Worm (Caenorhabditis elegans) whole organism, mixed stage, embryonic: ENCODE data around the gene C49F5.7.

Source experiments
- ces-1 ChIP-seq: fragments of 150-350 bp; optimal IDR thresholded peaks from 2 replicates; lab custom pipeline; 2014; ENCODE audit warnings: missing biosample characterization, missing genetic modification reagents, missing genetic modification characterization
- elt-3 ChIP-seq: fragments of 150-350 bp; optimal IDR thresholded peaks from 2 replicates; lab custom pipeline; 2014; ENCODE audit warnings: missing biosample characterization, missing genetic modification characterization
- flh-1 ChIP-seq: fragments of 200-800 bp; sonication (Bioruptor generic); optimal IDR thresholded peaks from 2 replicates; lab custom pipeline; 2018; ENCODE audit warnings: mild to moderate bottlenecking, missing genetic modification characterization, moderate library complexity, missing compliant biosample characterization
- ham-2 ChIP-seq: fragments of 200-800 bp; sonication (Bioruptor generic); optimal IDR thresholded peaks from 2 replicates; lab custom pipeline; 2018; ENCODE audit warnings: mild to moderate bottlenecking, missing genetic modification characterization, missing compliant biosample characterization
- lin-13 ChIP-seq: fragments of 150-350 bp; optimal IDR thresholded peaks from 2 replicates; lab custom pipeline; 2014; ENCODE audit warnings: missing biosample characterization, missing genetic modification characterization
- mep-1 ChIP-seq: fragments of 150-350 bp; optimal IDR thresholded peaks from 2 replicates; lab custom pipeline; 2017; ENCODE audit warnings: missing biosample characterization, missing genetic modification reagents, missing genetic modification characterization, inconsistent platforms
- nhr-237 ChIP-seq: fragments of 150-350 bp; optimal IDR thresholded peaks from 2 replicates; lab custom pipeline; 2014; ENCODE audit warnings: missing biosample characterization, missing genetic modification characterization
- nhr-76 ChIP-seq: sonication (generic microtip); optimal IDR thresholded peaks from 2 replicates; lab custom pipeline; 2017; ENCODE audit warnings: missing biosample characterization, missing genetic modification characterization
- pha-4 ChIP-seq: fragments of 150-350 bp; optimal IDR thresholded peaks from 2 replicates; lab custom pipeline; 2018; ENCODE audit warnings: missing biosample characterization, missing genetic modification reagents, missing genetic modification characterization
- sem-2 ChIP-seq: fragments of 200-800 bp; sonication (Bioruptor generic); optimal IDR thresholded peaks from 2 replicates; lab custom pipeline; 2018; ENCODE audit warnings: mild to moderate bottlenecking, missing genetic modification characterization, missing compliant biosample characterization
- snpc-4 ChIP-seq: fragments of 150-350 bp; optimal IDR thresholded peaks from 2 replicates; lab custom pipeline; 2014; ENCODE audit warnings: missing biosample characterization, missing genetic modification characterization
- sptf-1 ChIP-seq: sonication (generic microtip); optimal IDR thresholded peaks from 2 replicates; lab custom pipeline; 2017; ENCODE audit warnings: mild to moderate bottlenecking, missing genetic modification characterization, moderate library complexity, missing compliant biosample characterization
- unc-62 ChIP-seq: fragments of 150-350 bp; optimal IDR thresholded peaks from 2 replicates; lab custom pipeline; 2014; ENCODE audit warnings: missing biosample characterization, missing genetic modification reagents, missing genetic modification characterization
- ztf-11 ChIP-seq: fragments of 150-350 bp; optimal IDR thresholded peaks from 2 replicates; lab custom pipeline; 2014; ENCODE audit warnings: missing biosample characterization, missing genetic modification characterization

ce11 chrX:11965663-11966304 is 28.8 kb upstream of the C49F5.7 start, which contains the start of gene sams-1:
- TF ChIP-seq ztf-11 (tag; lab: Kevin White, UChicago): no peak
- no peak for TF ChIP-seq ces-1 (GFP tag; lab: Kevin White, UChicago)
- TF ChIP-seq sem-2 (GFP tag; lab: Kevin White, UChicago): no peak
- TF ChIP-seq ham-2 (GFP tag; lab: Kevin White, UChicago): no peak
- TF ChIP-seq elt-3 (tag; lab: Kevin White, UChicago): no peak
- no peak for TF ChIP-seq nhr-237 (tag; lab: Kevin White, UChicago)
- TF ChIP-seq nhr-76: no peak
- no peak for TF ChIP-seq snpc-4 (tag; lab: Kevin White, UChicago)
- no peak for TF ChIP-seq mep-1 (tag; lab: Kevin White, UChicago)
- no peak for TF ChIP-seq unc-62 (GFP tag; lab: Kevin White, UChicago)
- TF ChIP-seq pha-4: no peak
- no peak for TF ChIP-seq flh-1 (GFP tag; lab: Kevin White, UChicago)
- TF ChIP-seq lin-13 (tag; lab: Kevin White, UChicago): no peak
- no peak for TF ChIP-seq sptf-1 (tag; lab: Kevin White, UChicago)
